Worm (Caenorhabditis elegans) whole organism, young adult: ENCODE measurements around the gene chil-27.

Source experiments
- D2030.7 ChIP-seq: fragments of 200-800 bp; sonication (Bioruptor generic); IDR thresholded peaks from 2 replicates; pipeline ENCODE4 v1.3.6; 2022; ENCODE audit warnings: missing genetic modification reagents, missing genetic modification characterization, missing compliant biosample characterization
- Y67H2A.10 ChIP-seq: fragments of 200-800 bp; sonication (Bioruptor generic); conservative IDR thresholded peaks from 2 replicates; pipeline ENCODE4 v1.3.6; 2022; ENCODE audit warnings: missing genetic modification reagents, missing genetic modification characterization, missing compliant biosample characterization
- ZK185.1 ChIP-seq: sonication (generic microtip); optimal IDR thresholded peaks from 2 replicates; lab custom pipeline; 2016; ENCODE audit warnings: mild to moderate bottlenecking, missing genetic modification characterization, missing compliant biosample characterization; ENCODE audit not compliant: poor library complexity, severe bottlenecking
- bed-1 ChIP-seq: fragments of 200-800 bp; sonication (Bioruptor generic); IDR thresholded peaks from 2 replicates; pipeline ENCODE4 v1.3.6; 2022; ENCODE audit warnings: missing genetic modification reagents, missing genetic modification characterization, missing compliant biosample characterization
- egl-44 ChIP-seq: fragments of 200-800 bp; sonication (Bioruptor generic); IDR thresholded peaks from 2 replicates; pipeline ENCODE4 v1.3.6; 2022; ENCODE audit warnings: missing genetic modification reagents, missing genetic modification characterization, missing compliant biosample characterization
- hlh-26 ChIP-seq: fragments of 200-800 bp; sonication (Bioruptor generic); conservative IDR thresholded peaks from 2 replicates; pipeline ENCODE4 v1.3.6; 2022; ENCODE audit warnings: missing genetic modification reagents, missing genetic modification characterization, missing compliant biosample characterization
- lin-35 ChIP-seq, 3 experiments: fragments of 150-350 bp in 2 of 3; sonication (generic microtip) in 1 of 3; optimal IDR thresholded peaks; 2 replicates each; lab custom pipeline; 2014 to 2018; ENCODE audit warnings: missing biosample characterization in 3 of 3, missing genetic modification characterization in 3 of 3, missing genetic modification reagents in 3 of 3
- nfyb-1 ChIP-seq: fragments of 200-800 bp; sonication (Bioruptor generic); IDR thresholded peaks from 2 replicates; pipeline ENCODE4 v1.3.6; 2022; ENCODE audit warnings: missing genetic modification reagents, missing genetic modification characterization, missing compliant biosample characterization
- nhr-120 ChIP-seq: fragments of 200-800 bp; sonication (Bioruptor generic); IDR thresholded peaks from 2 replicates; pipeline ENCODE4 v1.3.6; 2022; ENCODE audit warnings: missing genetic modification characterization, missing compliant biosample characterization
- pha-4 ChIP-seq: fragments of 150-350 bp; sonication (generic microtip); optimal IDR thresholded peaks from 2 replicates; lab custom pipeline; 2014; ENCODE audit warnings: missing biosample characterization, missing genetic modification reagents, missing genetic modification characterization
- snpc-3.4 ChIP-seq: sonication (generic microtip); optimal IDR thresholded peaks from 2 replicates; lab custom pipeline; 2017; ENCODE audit warnings: missing genetic modification characterization, mild to moderate bottlenecking, missing compliant biosample characterization, antibody characterized with exemption, moderate library complexity, missing genotype, missing genetic modification reagents
- unc-130 ChIP-seq: sonication (generic microtip); optimal IDR thresholded peaks from 2 replicates; lab custom pipeline; 2016; ENCODE audit warnings: missing genetic modification reagents, missing genetic modification characterization, missing compliant biosample characterization
- unc-62 ChIP-seq: fragments of 150-350 bp; optimal IDR thresholded peaks from 2 replicates; lab custom pipeline; 2014; ENCODE audit warnings: missing biosample characterization, missing genetic modification reagents, missing genetic modification characterization
- ztf-28 ChIP-seq: fragments of 200-800 bp; sonication (Bioruptor generic); IDR thresholded peaks from 2 replicates; pipeline ENCODE4 v1.3.6; 2022; ENCODE audit warnings: missing genetic modification reagents, missing genetic modification characterization, missing compliant biosample characterization

DNA sequence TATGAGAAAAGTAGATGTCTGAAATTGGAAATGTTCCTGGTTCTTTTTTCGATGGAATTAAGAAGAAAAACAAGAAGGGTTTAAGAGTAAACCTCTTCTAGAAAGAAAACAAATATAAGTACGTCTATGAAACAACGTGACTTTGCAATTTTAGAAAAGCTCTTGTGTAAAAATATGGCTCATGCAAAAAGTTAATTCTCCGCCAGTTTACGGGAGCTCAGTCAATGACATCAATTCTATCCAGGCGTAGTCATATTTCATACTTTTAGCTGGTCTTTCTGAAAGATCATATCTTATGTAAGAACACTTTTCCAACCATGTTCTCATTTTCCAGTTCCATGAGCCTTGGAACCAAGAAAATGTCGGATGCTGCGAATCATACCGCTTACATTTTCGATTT, 12.3 kb downstream of the chil-27 start:
- no peak for TF ChIP-seq snpc-3.4
- TF ChIP-seq Y67H2A.10 (GFP tag; lab: Robert Waterston, UW) = no peak
- no peak for TF ChIP-seq unc-130
- no peak for TF ChIP-seq nfyb-1 (GFP tag; lab: Robert Waterston, UW)
- no peak for TF ChIP-seq hlh-26
- no peak for TF ChIP-seq ZK185.1 (tag; lab: Kevin White, UChicago)
- TF ChIP-seq ztf-28 (GFP tag; lab: Robert Waterston, UW) = no peak
- TF ChIP-seq bed-1 (GFP tag; lab: Robert Waterston, UW) = no peak
- no peak for TF ChIP-seq egl-44 (GFP tag; lab: Robert Waterston, UW)
- no peak for TF ChIP-seq pha-4 (tag; lab: Kevin White, UChicago)
- TF ChIP-seq unc-62 = no peak
- TF ChIP-seq lin-35 (GFP tag; optimal IDR thresholded peaks at IDR 0.05; lab: Kevin White, UChicago) = no peak
- TF ChIP-seq nhr-120 (GFP tag; lab: Robert Waterston, UW) = no peak
- no peak for TF ChIP-seq D2030.7 (GFP tag; lab: Robert Waterston, UW)
